Worm (Caenorhabditis elegans): ENCODE results near the gene C09B9.1.

DNA sequence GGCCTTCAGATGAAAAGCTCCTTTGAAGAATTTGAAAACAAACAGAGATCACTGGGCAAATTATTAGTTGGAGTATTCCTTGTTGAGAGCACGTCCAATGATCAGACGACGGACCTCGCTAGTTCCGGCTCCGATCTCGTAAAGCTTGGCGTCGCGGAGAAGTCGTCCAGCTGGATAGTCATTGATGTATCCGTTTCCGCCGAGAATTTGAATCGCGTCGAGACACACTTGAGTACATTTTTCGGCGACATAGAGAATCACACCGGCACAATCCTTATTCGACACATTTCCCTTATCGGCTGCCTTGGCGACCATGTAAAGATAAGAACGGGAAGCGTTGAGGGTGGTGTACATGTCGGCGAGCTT is 49.4 kb downstream of the C09B9.1 start:
- TF ChIP-seq him-1 (tag; optimal IDR thresholded peaks at IDR 0.05): no peak
- TF ChIP-seq W03F9.2 (tag; optimal IDR thresholded peaks at IDR 0.05): no peak

All from whole organism, L4/young adult.